Worm (Caenorhabditis elegans) whole organism, L1 larva: ENCODE data around the gene ugtp-1.
A peak's percentile ranks its signal among the peaks of the same experiment; 100 is the strongest.

Experiments used
- C16A3.4 ChIP-seq: fragments of 150-350 bp; optimal IDR thresholded peaks from 2 replicates; lab custom pipeline; 2014; ENCODE audit warnings: missing biosample characterization, missing genetic modification characterization
- F16B12.6 ChIP-seq: fragments of 150-350 bp; optimal IDR thresholded peaks from 2 replicates; lab custom pipeline; 2014; ENCODE audit warnings: missing biosample characterization, missing genetic modification characterization
- aha-1 ChIP-seq: fragments of 150-350 bp; optimal IDR thresholded peaks from 2 replicates; lab custom pipeline; 2014; ENCODE audit warnings: missing biosample characterization, missing genetic modification characterization
- aly-2 ChIP-seq: fragments of 150-350 bp; optimal IDR thresholded peaks from 2 replicates; lab custom pipeline; 2014; ENCODE audit warnings: missing biosample characterization, missing genetic modification characterization
- ama-1 ChIP-seq: fragments of 150-350 bp; optimal IDR thresholded peaks from 2 replicates; lab custom pipeline; 2014
- blmp-1 ChIP-seq: fragments of 150-350 bp; optimal IDR thresholded peaks from 2 replicates; lab custom pipeline; 2014; ENCODE audit warnings: missing biosample characterization, missing genetic modification characterization
- ceh-63 ChIP-seq: fragments of 200-800 bp; sonication (Bioruptor generic); optimal IDR thresholded peaks from 2 replicates; lab custom pipeline; 2018; ENCODE audit warnings: mild to moderate bottlenecking, missing genetic modification characterization, missing compliant biosample characterization
- ceh-8 ChIP-seq: fragments of 200-800 bp; sonication (Bioruptor generic); optimal IDR thresholded peaks from 2 replicates; lab custom pipeline; 2018; ENCODE audit warnings: mild to moderate bottlenecking, missing genetic modification characterization, moderate library complexity, missing compliant biosample characterization
- ceh-82 ChIP-seq, 3 experiments: fragments of 150-350 bp in 1 of 3; sonication (generic microtip) in 2 of 3; optimal IDR thresholded peaks; 2 replicates each; lab custom pipeline; 2014 to 2017; ENCODE audit warnings: missing biosample characterization in 3 of 3, missing genetic modification characterization in 3 of 3
- dsc-1 ChIP-seq: sonication (generic microtip); optimal IDR thresholded peaks from 2 replicates; lab custom pipeline; 2016; ENCODE audit warnings: mild to moderate bottlenecking, missing genetic modification characterization, missing compliant biosample characterization
- efl-1 ChIP-seq, 4 experiments: fragments of 150-350 bp; optimal IDR thresholded peaks in 3 of 4; peaks in 1 of 4; 1 replicate in 1 of 4; 2 replicates in 3 of 4; lab custom pipeline; 2014; ENCODE audit warnings: missing biosample characterization in 2 of 4, missing genetic modification characterization in 2 of 4, missing genetic modification reagents in 2 of 4
- elt-3 ChIP-seq, 6 experiments: fragments of 150-350 bp in 1 of 6; sonication (generic microtip); optimal IDR thresholded peaks; 2 replicates each; lab custom pipeline; 2017 to 2018; ENCODE audit warnings: missing biosample characterization in 6 of 6, missing genetic modification characterization in 6 of 6, inconsistent platforms in 1 of 6
- ets-5 ChIP-seq: fragments of 200-800 bp; sonication (Bioruptor generic); IDR thresholded peaks from 2 replicates; pipeline ENCODE4 v1.3.6; 2022; ENCODE audit warnings: missing genetic modification characterization, missing compliant biosample characterization
- fkh-8 ChIP-seq: sonication (generic microtip); optimal IDR thresholded peaks from 2 replicates; lab custom pipeline; 2016; ENCODE audit warnings: mild to moderate bottlenecking, missing genetic modification characterization, missing compliant biosample characterization
- lin-14 ChIP-seq: fragments of 200-800 bp; sonication (Bioruptor generic); optimal IDR thresholded peaks from 2 replicates; lab custom pipeline; 2018; ENCODE audit warnings: mild to moderate bottlenecking, missing genetic modification characterization, moderate library complexity, missing compliant biosample characterization
- lin-35 ChIP-seq, 2 experiments: fragments of 150-350 bp; optimal IDR thresholded peaks; 2 replicates each; lab custom pipeline; 2014; ENCODE audit warnings: missing biosample characterization in 2 of 2, missing genetic modification characterization in 2 of 2, missing genetic modification reagents in 2 of 2
- lin-39 ChIP-seq: fragments of 150-350 bp; optimal IDR thresholded peaks from 2 replicates; lab custom pipeline; 2014; ENCODE audit warnings: missing biosample characterization, missing genetic modification reagents, missing genetic modification characterization
- lsy-2 ChIP-seq, 2 experiments: fragments of 150-350 bp; optimal IDR thresholded peaks; 2 replicates each; lab custom pipeline; 2014; ENCODE audit warnings: missing biosample characterization in 2 of 2, missing genetic modification characterization in 2 of 2
- mdl-1 ChIP-seq, 2 experiments: fragments of 150-350 bp; optimal IDR thresholded peaks; 2 replicates each; lab custom pipeline; 2014 to 2017; ENCODE audit warnings: missing biosample characterization in 2 of 2, missing genetic modification characterization in 2 of 2, inconsistent platforms in 1 of 2
- nhr-11 ChIP-seq: fragments of 150-350 bp; optimal IDR thresholded peaks from 2 replicates; lab custom pipeline; 2014; ENCODE audit warnings: missing biosample characterization, missing genetic modification characterization
- nhr-19 ChIP-seq: fragments of 200-800 bp; sonication (Bioruptor generic); conservative IDR thresholded peaks from 2 replicates; pipeline ENCODE4 v1.3.6; 2022; ENCODE audit warnings: missing genetic modification characterization, missing compliant biosample characterization
- nhr-20 ChIP-seq: sonication (generic microtip); optimal IDR thresholded peaks from 2 replicates; lab custom pipeline; 2016; ENCODE audit warnings: mild to moderate bottlenecking, missing genetic modification characterization, missing compliant biosample characterization
- nhr-71 ChIP-seq: sonication (generic microtip); optimal IDR thresholded peaks from 2 replicates; lab custom pipeline; 2016; ENCODE audit warnings: mild to moderate bottlenecking, missing genetic modification characterization, moderate library complexity, missing compliant biosample characterization
- nhr-77 ChIP-seq: fragments of 150-350 bp; optimal IDR thresholded peaks from 2 replicates; lab custom pipeline; 2014; ENCODE audit warnings: missing biosample characterization, missing genetic modification characterization
- nhr-84 ChIP-seq: sonication (generic microtip); optimal IDR thresholded peaks from 2 replicates; lab custom pipeline; 2017; ENCODE audit warnings: missing biosample characterization, missing genetic modification characterization
- nhr-85 ChIP-seq: sonication (generic microtip); peaks from one replicate; lab custom pipeline; 2016; ENCODE audit warnings: missing genetic modification characterization, inconsistent platforms, missing compliant biosample characterization
- nhr-90 ChIP-seq: sonication (generic microtip); optimal IDR thresholded peaks from 2 replicates; lab custom pipeline; 2016; ENCODE audit warnings: mild to moderate bottlenecking, missing genetic modification characterization, missing compliant biosample characterization; ENCODE audit not compliant: poor library complexity
- skn-1 ChIP-seq: fragments of 150-350 bp; optimal IDR thresholded peaks from 2 replicates; lab custom pipeline; 2014; ENCODE audit warnings: missing biosample characterization, missing genetic modification characterization
- snu-23 ChIP-seq: sonication (generic microtip); optimal IDR thresholded peaks from 2 replicates; lab custom pipeline; 2016; ENCODE audit warnings: missing genetic modification characterization, missing compliant biosample characterization
- tbx-2 ChIP-seq: sonication (generic microtip); optimal IDR thresholded peaks from 2 replicates; lab custom pipeline; 2016; ENCODE audit warnings: missing genetic modification characterization, missing compliant biosample characterization
- unc-130 ChIP-seq: fragments of 150-350 bp; optimal IDR thresholded peaks from 2 replicates; lab custom pipeline; 2017; ENCODE audit warnings: missing biosample characterization, missing genetic modification characterization, inconsistent platforms
- unc-86 ChIP-seq: sonication (generic microtip); optimal IDR thresholded peaks from 2 replicates; lab custom pipeline; 2016; ENCODE audit warnings: missing genetic modification characterization, missing compliant biosample characterization
- unc-98 ChIP-seq: fragments of 200-800 bp; sonication (Bioruptor generic); IDR thresholded peaks from 2 replicates; pipeline ENCODE4 v1.3.6; 2022; ENCODE audit warnings: missing genetic modification characterization, missing compliant biosample characterization
- zip-4 ChIP-seq: fragments of 200-800 bp; sonication (Bioruptor generic); optimal IDR thresholded peaks from 2 replicates; lab custom pipeline; 2018; ENCODE audit warnings: mild to moderate bottlenecking, missing genetic modification characterization, moderate library complexity, missing compliant biosample characterization

The ugtp-1 gene

DNA sequence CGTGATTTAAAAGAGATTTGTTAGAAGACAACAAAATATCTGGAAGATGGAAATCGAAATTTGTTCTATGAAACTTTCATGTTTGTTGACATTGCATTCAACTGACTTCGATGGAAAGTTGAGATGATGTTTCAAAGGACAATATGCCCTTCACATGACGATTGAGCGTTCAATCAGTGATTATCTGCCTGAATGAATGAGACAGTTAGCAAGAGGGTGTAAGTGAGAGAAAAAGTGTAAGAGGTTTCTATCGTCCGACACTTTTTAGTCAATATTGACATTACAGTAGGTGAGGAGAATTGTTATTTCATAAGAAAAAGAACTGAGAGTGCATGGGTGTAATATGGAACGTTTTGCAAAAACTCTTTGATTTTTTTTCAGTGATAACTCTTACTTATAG is 17.3 kb downstream of the ugtp-1 start:
- peak; percentile 42 for TF ChIP-seq snu-23
- no peak for TF ChIP-seq unc-130
- TF ChIP-seq elt-3 (tag; optimal IDR thresholded peaks at IDR 0.05; lab: Kevin White, UChicago), result peak in 4 of 6 experiments; percentile 1 to 95 (median 32)
- peak; percentile 13 for TF ChIP-seq nhr-71
- peak; percentile 31 for TF ChIP-seq C16A3.4 (tag; lab: Kevin White, UChicago)
- no peak for TF ChIP-seq fkh-8 (tag; lab: Kevin White, UChicago)
- TF ChIP-seq lin-35 (GFP tag; optimal IDR thresholded peaks at IDR 0.05; lab: Kevin White, UChicago), result peak in 1 of 2 experiments; percentile 68
- TF ChIP-seq nhr-19 (GFP tag; lab: Robert Waterston, UW), result peak; percentile 51
- TF ChIP-seq lin-39 (tag; lab: Kevin White, UChicago), result no peak
- no peak for TF ChIP-seq nhr-84 (tag; lab: Kevin White, UChicago)
- TF ChIP-seq F16B12.6 (tag; lab: Kevin White, UChicago), result no peak
- peak; percentile 75 for TF ChIP-seq blmp-1
- no peak for TF ChIP-seq ceh-82 (tag; optimal IDR thresholded peaks at IDR 0.05; lab: Kevin White, UChicago)
- peak; percentile 30 for TF ChIP-seq nhr-20 (tag; lab: Kevin White, UChicago)
- TF ChIP-seq lin-14 (GFP tag; lab: Kevin White, UChicago), result peak; percentile 43
- no peak for TF ChIP-seq nhr-11 (tag; lab: Kevin White, UChicago)
- no peak for TF ChIP-seq aha-1 (tag; lab: Kevin White, UChicago)
- TF ChIP-seq ama-1 (lab: Kevin White, UChicago), result no peak
- peak in 1 of 2 experiments; percentile 57 for TF ChIP-seq mdl-1 (tag; optimal IDR thresholded peaks at IDR 0.05; lab: Kevin White, UChicago)
- TF ChIP-seq dsc-1, result no peak
- TF ChIP-seq nhr-85, result peak; percentile 49
- TF ChIP-seq, all 84 proteins: peak for 11

DNA sequence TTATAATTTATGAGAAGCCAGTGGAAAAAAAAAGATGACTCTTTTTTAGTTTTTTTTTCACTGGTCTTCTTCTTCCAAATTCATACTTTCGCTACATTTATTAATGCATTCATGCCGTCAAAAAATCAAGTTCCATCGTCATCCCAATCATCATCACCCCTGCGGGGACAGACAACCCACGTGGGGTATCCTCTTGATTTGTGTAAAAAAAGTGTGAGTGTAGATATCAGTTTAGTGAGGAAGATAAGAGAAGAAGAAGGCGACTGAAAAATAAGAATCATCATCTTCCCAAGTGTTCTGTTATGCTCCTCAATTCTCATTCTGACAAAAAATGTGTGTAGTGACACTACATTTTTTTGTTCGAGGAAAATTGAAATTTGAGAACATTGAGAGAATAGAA is 18.5 kb downstream of the ugtp-1 start:
- TF ChIP-seq ceh-8 (GFP tag; lab: Kevin White, UChicago), result no peak
- peak in 1 of 2 experiments; percentile 54 for TF ChIP-seq mdl-1 (tag; optimal IDR thresholded peaks at IDR 0.05; lab: Kevin White, UChicago)
- TF ChIP-seq lin-14 (GFP tag; lab: Kevin White, UChicago), result peak; percentile 50
- TF ChIP-seq efl-1 (optimal IDR thresholded peaks at IDR 0.05; lab: Kevin White, UChicago), result no peak
- no peak for TF ChIP-seq efl-1 (GFP tag; optimal IDR thresholded peaks at IDR 0.05 in 1 of 2; lab: Kevin White, UChicago)
- peak; percentile 12 for TF ChIP-seq nhr-90 (tag; lab: Kevin White, UChicago)
- TF ChIP-seq ets-5 (GFP tag; lab: Robert Waterston, UW), result no peak
- TF ChIP-seq nhr-71, result peak; percentile 45
- no peak for TF ChIP-seq ceh-63 (GFP tag; lab: Kevin White, UChicago)
- TF ChIP-seq blmp-1, result peak; percentile 36
- TF ChIP-seq ama-1 (lab: Kevin White, UChicago), result no peak
- peak; percentile 30 for TF ChIP-seq snu-23
- TF ChIP-seq lin-35 (GFP tag; optimal IDR thresholded peaks at IDR 0.05; lab: Kevin White, UChicago), result peak in 1 of 2 experiments; percentile 40
- TF ChIP-seq elt-3 (tag; optimal IDR thresholded peaks at IDR 0.05; lab: Kevin White, UChicago), result peak in 1 of 6 experiments; percentile 54

DNA sequence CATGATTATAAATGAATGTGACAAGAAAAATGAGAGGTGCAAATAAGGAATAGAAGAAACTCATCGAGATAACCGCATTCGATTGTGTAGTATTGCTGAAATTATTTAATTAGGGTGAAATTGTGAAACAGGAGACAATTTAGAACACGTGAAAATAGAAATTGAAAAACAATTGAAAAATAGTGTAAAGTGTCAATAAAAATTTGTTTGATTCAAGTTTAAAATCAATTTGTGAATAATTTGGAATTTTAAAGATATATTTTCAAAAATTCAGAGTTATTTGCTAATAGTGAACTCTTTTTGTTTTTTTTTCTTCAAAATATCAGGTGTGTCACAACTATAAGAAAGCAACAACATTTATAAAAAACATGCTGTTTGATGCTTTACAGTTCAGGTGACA is 19.2 kb downstream of the ugtp-1 start, which contains the start of gene ZK370.4:
Gene ZK370.4 (minus strand): TSS at position 101 of the 400 bp plus-strand sequence.
- no peak for TF ChIP-seq nhr-77 (tag; lab: Kevin White, UChicago)
- TF ChIP-seq efl-1 (optimal IDR thresholded peaks at IDR 0.05; lab: Kevin White, UChicago), result no peak
- TF ChIP-seq efl-1 (GFP tag; optimal IDR thresholded peaks at IDR 0.05 in 1 of 2; lab: Kevin White, UChicago), result peak in 1 of 2 experiments; percentile 57

DNA sequence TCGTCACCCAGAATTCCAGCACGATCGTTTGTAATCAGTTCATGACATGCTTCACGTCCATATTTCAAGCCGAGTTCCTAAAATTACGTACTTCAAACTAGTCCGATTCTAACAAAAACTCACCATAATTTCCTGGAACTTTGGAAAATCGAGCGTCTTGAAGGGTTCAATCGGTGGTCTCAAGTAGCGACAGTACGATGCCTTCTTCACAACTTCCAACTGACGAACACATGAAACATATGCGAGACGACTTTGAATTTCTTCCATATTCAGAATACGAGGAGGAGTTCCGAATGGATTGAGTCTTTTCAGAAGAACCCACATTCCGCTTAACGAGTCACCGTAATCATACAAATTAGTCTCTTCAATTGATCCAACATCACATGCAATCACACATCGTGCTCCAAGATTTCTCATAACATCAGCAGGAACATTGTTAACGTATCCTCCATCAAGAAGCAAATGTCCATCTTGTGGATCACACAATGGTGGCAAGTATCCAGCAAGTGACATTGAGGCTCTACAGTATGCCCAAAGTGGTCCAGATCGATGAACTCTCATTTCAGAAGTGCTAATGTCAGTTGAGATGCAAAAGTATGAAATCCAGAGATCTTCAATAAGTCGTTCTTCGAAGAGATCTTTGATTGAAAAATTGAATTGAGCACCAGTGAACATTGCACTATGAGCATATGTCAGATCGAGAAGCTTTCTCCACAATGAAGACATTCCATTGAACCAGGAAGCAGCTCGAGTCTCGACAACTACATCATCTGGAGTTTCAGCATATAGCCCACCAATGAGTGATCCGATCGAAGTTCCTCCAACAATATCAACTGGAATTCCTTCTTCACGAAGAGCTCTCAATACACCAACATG is 24.2 kb downstream of the ugtp-1 start:
- TF ChIP-seq efl-1 (optimal IDR thresholded peaks at IDR 0.05; lab: Kevin White, UChicago) (no peak), efl-1 (GFP tag; optimal IDR thresholded peaks at IDR 0.05 in 1 of 2; lab: Kevin White, UChicago) (peak in 1 of 2 experiments; percentile 64), elt-3 (tag; optimal IDR thresholded peaks at IDR 0.05; lab: Kevin White, UChicago) (no peak)

DNA sequence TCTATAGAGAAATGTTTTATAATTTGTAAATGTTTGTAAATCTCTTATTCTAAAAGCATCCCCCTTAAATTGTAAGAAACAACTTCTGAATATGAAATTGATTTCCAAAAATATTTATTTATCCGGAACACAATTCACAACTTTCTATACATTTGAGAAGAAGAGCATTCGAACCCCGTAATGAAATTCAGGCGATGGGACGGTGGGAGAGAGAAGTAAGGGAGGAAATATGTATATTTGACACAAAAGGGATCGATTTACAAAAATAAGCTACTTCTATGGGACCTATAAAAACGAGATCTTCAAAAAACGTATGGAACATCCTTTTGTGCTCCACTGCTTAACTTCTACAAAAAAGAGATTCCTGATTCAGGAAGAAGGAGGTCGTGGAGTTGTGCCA is 25.3 kb downstream of the ugtp-1 start:
- no peak for TF ChIP-seq zip-4 (GFP tag; lab: Kevin White, UChicago)
- no peak for TF ChIP-seq tbx-2 (tag; lab: Kevin White, UChicago)
- no peak for TF ChIP-seq lsy-2 (tag; optimal IDR thresholded peaks at IDR 0.05; lab: Kevin White, UChicago)
- TF ChIP-seq aha-1 (tag; lab: Kevin White, UChicago), result no peak
- TF ChIP-seq unc-86 (tag; lab: Kevin White, UChicago), result no peak
- no peak for TF ChIP-seq aly-2 (tag; lab: Kevin White, UChicago)
- no peak for TF ChIP-seq skn-1 (tag; lab: Kevin White, UChicago)
- no peak for TF ChIP-seq unc-98 (GFP tag; lab: Robert Waterston, UW)
- TF ChIP-seq nhr-19 (GFP tag; lab: Robert Waterston, UW), result no peak
- TF ChIP-seq, all 84 proteins: peak for 0
